Worm (Caenorhabditis elegans) whole organism, young adult: ENCODE data around the gene F11A5.17.

ENCODE experiments used
- B0261.1 ChIP-seq: sonication (generic microtip); optimal IDR thresholded peaks from 2 replicates; lab custom pipeline; 2016; ENCODE audit warnings: mild to moderate bottlenecking, missing genetic modification characterization, moderate library complexity, missing compliant biosample characterization
- C17E4.6 ChIP-seq: fragments of 200-800 bp; sonication (Bioruptor generic); IDR thresholded peaks from 2 replicates; pipeline ENCODE4 v1.3.6; 2022; ENCODE audit warnings: missing genetic modification reagents, missing genetic modification characterization, missing compliant biosample characterization
- F22D6.2 ChIP-seq: sonication (generic microtip); optimal IDR thresholded peaks from 2 replicates; lab custom pipeline; 2016; ENCODE audit warnings: mild to moderate bottlenecking, missing genetic modification characterization, missing compliant biosample characterization
- F33H1.4 ChIP-seq: fragments of 200-800 bp; sonication (Bioruptor generic); IDR thresholded peaks from 2 replicates; pipeline ENCODE4 v1.3.6; 2022; ENCODE audit warnings: missing genetic modification reagents, missing genetic modification characterization, missing compliant biosample characterization
- F52B5.7 ChIP-seq: sonication (generic microtip); optimal IDR thresholded peaks from 2 replicates; lab custom pipeline; 2016; ENCODE audit warnings: mild to moderate bottlenecking, missing genetic modification characterization, missing compliant biosample characterization
- F57A8.1 ChIP-seq: fragments of 200-800 bp; sonication (Bioruptor generic); optimal IDR thresholded peaks from 2 replicates; lab custom pipeline; 2018; ENCODE audit warnings: mild to moderate bottlenecking, missing genetic modification characterization, moderate library complexity, missing compliant biosample characterization
- K12H6.12 ChIP-seq: fragments of 200-800 bp; sonication (Bioruptor generic); optimal IDR thresholded peaks from 2 replicates; lab custom pipeline; 2018; ENCODE audit warnings: mild to moderate bottlenecking, missing genetic modification characterization, missing compliant biosample characterization
- T07F8.4 ChIP-seq: sonication (generic microtip); optimal IDR thresholded peaks from 2 replicates; lab custom pipeline; 2016; ENCODE audit warnings: mild to moderate bottlenecking, missing genetic modification characterization, moderate library complexity, missing compliant biosample characterization
- Y53G8AR.9 ChIP-seq: fragments of 200-800 bp; sonication (Bioruptor generic); conservative IDR thresholded peaks from 2 replicates; pipeline ENCODE4 v1.3.6; 2022; ENCODE audit warnings: missing genetic modification reagents, missing genetic modification characterization, missing compliant biosample characterization
- attf-6 ChIP-seq: fragments of 200-800 bp; sonication (Bioruptor generic); IDR thresholded peaks from 2 replicates; pipeline ENCODE4 v1.3.6; 2022; ENCODE audit warnings: missing genetic modification reagents, missing genetic modification characterization, missing compliant biosample characterization
- ceh-58 ChIP-seq: fragments of 200-800 bp; sonication (Bioruptor generic); IDR thresholded peaks from 2 replicates; pipeline ENCODE4 v1.3.6; 2022; ENCODE audit warnings: missing genetic modification characterization, missing compliant biosample characterization
- ceh-79 ChIP-seq: sonication (generic microtip); optimal IDR thresholded peaks from 2 replicates; lab custom pipeline; 2017; ENCODE audit warnings: mild to moderate bottlenecking, missing genetic modification characterization, missing compliant biosample characterization
- die-1 ChIP-seq: sonication (generic microtip); optimal IDR thresholded peaks from 2 replicates; lab custom pipeline; 2016; ENCODE audit warnings: missing genotype, mild to moderate bottlenecking, missing genetic modification characterization, missing compliant biosample characterization
- egrh-3 ChIP-seq: fragments of 200-800 bp; sonication (Bioruptor generic); IDR thresholded peaks from 2 replicates; pipeline ENCODE4 v1.3.6; 2022; ENCODE audit warnings: missing genetic modification reagents, missing genetic modification characterization, missing compliant biosample characterization
- fkh-3 ChIP-seq: sonication (generic microtip); optimal IDR thresholded peaks from 2 replicates; lab custom pipeline; 2016; ENCODE audit warnings: mild to moderate bottlenecking, missing genetic modification characterization, missing compliant biosample characterization
- him-1 ChIP-seq: sonication (generic microtip); optimal IDR thresholded peaks from 2 replicates; lab custom pipeline; 2016; ENCODE audit warnings: missing genotype, missing genetic modification reagents, missing genetic modification characterization, missing compliant biosample characterization
- hlh-12 ChIP-seq: sonication (generic microtip); optimal IDR thresholded peaks from 2 replicates; lab custom pipeline; 2016; ENCODE audit warnings: missing genetic modification characterization, missing compliant biosample characterization
- hrde-1 ChIP-seq: sonication (generic microtip); optimal IDR thresholded peaks from 2 replicates; lab custom pipeline; 2016; ENCODE audit warnings: missing genetic modification characterization, mild to moderate bottlenecking, missing compliant biosample characterization, moderate library complexity, missing genotype, missing genetic modification reagents, borderline replicate concordance
- hsf-1 ChIP-seq: fragments of 200-800 bp; sonication (Bioruptor generic); IDR thresholded peaks from 2 replicates; pipeline ENCODE4 v1.3.6; 2022; ENCODE audit warnings: missing genetic modification reagents, missing genetic modification characterization, missing compliant biosample characterization
- lin-26 ChIP-seq: fragments of 200-800 bp; sonication (Bioruptor generic); IDR thresholded peaks from 2 replicates; pipeline ENCODE4 v1.3.6; 2022; ENCODE audit warnings: missing genetic modification reagents, missing genetic modification characterization, missing compliant biosample characterization
- lin-40 ChIP-seq: sonication (generic microtip); optimal IDR thresholded peaks from 2 replicates; lab custom pipeline; 2016; ENCODE audit warnings: missing genetic modification characterization, mild to moderate bottlenecking, missing compliant biosample characterization, missing genotype, missing genetic modification reagents
- lir-1 ChIP-seq: fragments of 200-800 bp; sonication (Bioruptor generic); conservative IDR thresholded peaks from 2 replicates; pipeline ENCODE4 v1.3.6; 2022; ENCODE audit warnings: missing genetic modification reagents, missing genetic modification characterization, missing compliant biosample characterization
- lsl-1 ChIP-seq: fragments of 200-800 bp; sonication (Bioruptor generic); optimal IDR thresholded peaks from 2 replicates; lab custom pipeline; 2018; ENCODE audit warnings: mild to moderate bottlenecking, missing genetic modification characterization, moderate library complexity, missing compliant biosample characterization
- madf-3 ChIP-seq: fragments of 200-800 bp; sonication (Bioruptor generic); IDR thresholded peaks from 2 replicates; pipeline ENCODE4 v1.3.6; 2022; ENCODE audit warnings: missing genetic modification reagents, missing genetic modification characterization, missing compliant biosample characterization
- madf-6 ChIP-seq: fragments of 200-800 bp; sonication (Bioruptor generic); IDR thresholded peaks from 2 replicates; pipeline ENCODE4 v1.3.6; 2022; ENCODE audit warnings: missing genetic modification reagents, missing genetic modification characterization, missing compliant biosample characterization
- mcd-1 ChIP-seq: fragments of 200-800 bp; sonication (Bioruptor generic); IDR thresholded peaks from 2 replicates; pipeline ENCODE4 v1.3.6; 2022; ENCODE audit warnings: missing genetic modification reagents, missing genetic modification characterization, missing compliant biosample characterization
- mxl-1 ChIP-seq: sonication (generic microtip); optimal IDR thresholded peaks from 2 replicates; lab custom pipeline; 2016; ENCODE audit warnings: missing genetic modification characterization, missing compliant biosample characterization
- nfya-1 ChIP-seq: sonication (generic microtip); optimal IDR thresholded peaks from 2 replicates; lab custom pipeline; 2017; ENCODE audit warnings: antibody characterized with exemption, missing compliant biosample characterization, missing genetic modification characterization, borderline replicate concordance; ENCODE audit not compliant: insufficient read depth
- nhr-120 ChIP-seq: fragments of 200-800 bp; sonication (Bioruptor generic); IDR thresholded peaks from 2 replicates; pipeline ENCODE4 v1.3.6; 2022; ENCODE audit warnings: missing genetic modification characterization, missing compliant biosample characterization
- rpc-1 ChIP-seq, 2 experiments: fragments of 150-350 bp in 1 of 2; sonication (generic microtip) in 1 of 2; optimal IDR thresholded peaks; 2 replicates each; lab custom pipeline; 2014 to 2018; ENCODE audit warnings: missing biosample characterization in 1 of 2, missing genetic modification characterization in 1 of 2, missing genetic modification reagents in 1 of 2, missing genotype in 1 of 2
- snpc-4 ChIP-seq, 5 experiments: fragments of 150-350 bp in 1 of 5; sonication (generic microtip) in 4 of 5; optimal IDR thresholded peaks; 2 replicates each; lab custom pipeline; 2014 to 2018; ENCODE audit warnings: missing genetic modification characterization in 5 of 5, missing biosample characterization in 3 of 5, antibody characterized with exemption in 2 of 5, mild to moderate bottlenecking in 2 of 5, missing compliant biosample characterization in 2 of 5, missing genotype in 2 of 5, moderate library complexity in 2 of 5, missing genetic modification reagents in 1 of 5
- sptf-2 ChIP-seq: fragments of 200-800 bp; sonication (Bioruptor generic); optimal IDR thresholded peaks from 2 replicates; lab custom pipeline; 2018; ENCODE audit warnings: mild to moderate bottlenecking, missing genetic modification characterization, missing compliant biosample characterization
- tbp1 ChIP-seq: fragments of 200-800 bp; sonication (Bioruptor generic); optimal IDR thresholded peaks from 2 replicates; lab custom pipeline; 2018; ENCODE audit warnings: mild to moderate bottlenecking, missing genetic modification characterization, missing compliant biosample characterization
- zfh-2 ChIP-seq: fragments of 200-800 bp; sonication (Bioruptor generic); conservative IDR thresholded peaks from 2 replicates; pipeline ENCODE4 v1.3.6; 2022; ENCODE audit warnings: missing genetic modification reagents, missing genetic modification characterization, missing compliant biosample characterization
- ztf-28 ChIP-seq: fragments of 200-800 bp; sonication (Bioruptor generic); IDR thresholded peaks from 2 replicates; pipeline ENCODE4 v1.3.6; 2022; ENCODE audit warnings: missing genetic modification reagents, missing genetic modification characterization, missing compliant biosample characterization

Gene F11A5.17

ce11 chrV:16214505-16214904 is 12.7 kb downstream of the F11A5.17 start, which contains the start of gene F11A5.9:
F11A5.9 (plus strand) TSS chrV:16214890.
- TF ChIP-seq him-1 (tag; lab: Kevin White, UChicago) = no peak
- TF ChIP-seq snpc-4 (GFP tag; optimal IDR thresholded peaks at IDR 0.05; lab: Kevin White, UChicago) = no peak
- TF ChIP-seq snpc-4 (tag; optimal IDR thresholded peaks at IDR 0.05; lab: Kevin White, UChicago) = no peak
- no peak for TF ChIP-seq fkh-3 (tag; lab: Kevin White, UChicago)
- TF ChIP-seq lin-26 = no peak
- no peak for TF ChIP-seq mxl-1
- TF ChIP-seq hsf-1 (GFP tag; lab: Robert Waterston, UW) = no peak
- no peak for TF ChIP-seq ztf-28
- TF ChIP-seq hrde-1 (tag; lab: Kevin White, UChicago) = no peak
- TF ChIP-seq T07F8.4 (tag; lab: Kevin White, UChicago) = no peak
- TF ChIP-seq F52B5.7 (tag; lab: Kevin White, UChicago) = no peak
- no peak for TF ChIP-seq madf-6 (GFP tag; lab: Robert Waterston, UW)
- TF ChIP-seq mcd-1 (GFP tag; lab: Robert Waterston, UW) = no peak
- no peak for TF ChIP-seq ceh-79
- no peak for TF ChIP-seq C17E4.6 (GFP tag; lab: Robert Waterston, UW)
- TF ChIP-seq ceh-58 = no peak
- TF ChIP-seq F22D6.2 (tag; lab: Kevin White, UChicago) = no peak
- TF ChIP-seq tbp1 (GFP tag; lab: Kevin White, UChicago) = no peak
- TF ChIP-seq zfh-2 (GFP tag; lab: Robert Waterston, UW) = no peak
- no peak for TF ChIP-seq Y53G8AR.9
- TF ChIP-seq lir-1 = no peak

ce11 chrV:16218522-16218921 is 16.7 kb downstream of the F11A5.17 start, which contains the start of gene F11A5.15:
F11A5.15 (minus strand) TSS chrV:16218622.
- no peak for TF ChIP-seq egrh-3 (GFP tag; lab: Robert Waterston, UW)
- no peak for TF ChIP-seq nfya-1
- no peak for TF ChIP-seq fkh-3 (tag; lab: Kevin White, UChicago)
- no peak for TF ChIP-seq zfh-2 (GFP tag; lab: Robert Waterston, UW)
- no peak for TF ChIP-seq K12H6.12
- TF ChIP-seq F57A8.1 (GFP tag; lab: Kevin White, UChicago) = no peak
- TF ChIP-seq hlh-12 = no peak
- no peak for TF ChIP-seq lsl-1
- no peak for TF ChIP-seq sptf-2 (GFP tag; lab: Kevin White, UChicago)
- no peak for TF ChIP-seq F33H1.4
- TF ChIP-seq ztf-28 = no peak
- no peak for TF ChIP-seq madf-3
- no peak for TF ChIP-seq lin-40 (tag; lab: Kevin White, UChicago)
- no peak for TF ChIP-seq ceh-79
- no peak for TF ChIP-seq F22D6.2 (tag; lab: Kevin White, UChicago)
- TF ChIP-seq nhr-120 (GFP tag; lab: Robert Waterston, UW) = no peak

ce11 chrV:16218972-16219757 is 17.3 kb downstream of the F11A5.17 start, which contains the start of gene glc-1:
glc-1 (plus strand) TSS chrV:16219634.
- TF ChIP-seq rpc-1 (optimal IDR thresholded peaks at IDR 0.05; lab: Kevin White, UChicago) (peak; percentile 29), rpc-1 (tag; optimal IDR thresholded peaks at IDR 0.05; lab: Kevin White, UChicago) (peak; percentile 74), die-1 (tag; lab: Kevin White, UChicago) (no peak), attf-6 (0 out of 2 replicates have a peak, but pooled peaks have one; percentile 27), tbp1 (GFP tag; lab: Kevin White, UChicago) (peak; percentile 74), B0261.1 (tag; lab: Kevin White, UChicago) (peak; percentile 42), snpc-4 (GFP tag; optimal IDR thresholded peaks at IDR 0.05; lab: Kevin White, UChicago) (no peak), snpc-4 (tag; optimal IDR thresholded peaks at IDR 0.05; lab: Kevin White, UChicago) (peak in 1 of 4 experiments; percentile 21)
